Fruit fly (Drosophila melanogaster) whole organism, embryonic: ENCODE data around the gene CG13829.

ENCODE experiments used
- Asciz ChIP-seq: fragments of 200-800 bp; sonication (Bioruptor generic); optimal IDR thresholded peaks from 2 replicates; lab custom pipeline; 2017; ENCODE audit warnings: missing biosample characterization, mild to moderate bottlenecking, missing genetic modification characterization, missing genetic modification reagents
- B-H1 ChIP-seq: fragments of 200-800 bp; sonication (Bioruptor generic); IDR thresholded peaks from 3 replicates; pipeline ENCODE4 v1.3.6; 2022; ENCODE audit warnings: missing biosample characterization, missing genetic modification characterization
- B-H2 ChIP-seq: fragments of 200-800 bp; sonication (Bioruptor generic); optimal IDR thresholded peaks from 2 replicates; lab custom pipeline; 2018; ENCODE audit warnings: missing biosample characterization, mild to moderate bottlenecking, missing genetic modification characterization
- Bdp1 ChIP-seq: fragments of 200-800 bp; sonication (Bioruptor generic); optimal IDR thresholded peaks from 3 replicates; lab custom pipeline; 2016; ENCODE audit warnings: missing biosample characterization, missing genetic modification characterization
- C15 ChIP-seq: fragments of 200-800 bp; sonication (Bioruptor generic); IDR thresholded peaks from 3 replicates; pipeline ENCODE4 v1.3.6; 2022; ENCODE audit warnings: missing biosample characterization, missing genetic modification characterization
- CG10321 ChIP-seq: fragments of 200-800 bp; sonication (Bioruptor generic); IDR thresholded peaks from 2 replicates; pipeline ENCODE4 v1.3.6; 2022; ENCODE audit warnings: missing biosample characterization, missing genetic modification characterization
- CG11247 ChIP-seq: fragments of 200-800 bp; sonication (Bioruptor generic); IDR thresholded peaks from 2 replicates; pipeline ENCODE4 v1.3.6; 2022; ENCODE audit warnings: missing biosample characterization, missing genetic modification characterization
- CG11560 ChIP-seq: fragments of 200-800 bp; sonication (Bioruptor generic); IDR thresholded peaks from 3 replicates; pipeline ENCODE4 v1.3.6; 2022; ENCODE audit warnings: missing biosample characterization, missing genetic modification characterization
- CG12744 ChIP-seq: fragments of 200-800 bp; sonication (Bioruptor generic); optimal IDR thresholded peaks from 2 replicates; lab custom pipeline; 2016; ENCODE audit warnings: missing biosample characterization, missing genetic modification characterization
- CG14050 ChIP-seq: fragments of 200-800 bp; sonication (Bioruptor generic); IDR thresholded peaks from 3 replicates; pipeline ENCODE4 v1.3.6; 2022; ENCODE audit warnings: missing biosample characterization, missing genetic modification characterization
- CG15269 ChIP-seq: fragments of 200-800 bp; sonication (Bioruptor generic); optimal IDR thresholded peaks from 2 replicates; lab custom pipeline; 2018; ENCODE audit warnings: missing biosample characterization, mild to moderate bottlenecking, missing genetic modification characterization, moderate library complexity
- CG16813 ChIP-seq: fragments of 200-800 bp; sonication (Bioruptor generic); IDR thresholded peaks from 3 replicates; pipeline ENCODE4 v1.3.6; 2022; ENCODE audit warnings: missing biosample characterization, missing genetic modification characterization; ENCODE audit not compliant: partially characterized antibody
- CG17361 ChIP-seq: fragments of 200-800 bp; sonication (Bioruptor generic); IDR thresholded peaks from 3 replicates; pipeline ENCODE4 v1.3.6; 2022; ENCODE audit warnings: missing biosample characterization, missing genetic modification characterization
- CG1832 ChIP-seq: fragments of 200-800 bp; sonication (Bioruptor generic); optimal IDR thresholded peaks from 2 replicates; lab custom pipeline; 2017; ENCODE audit warnings: missing biosample characterization, mild to moderate bottlenecking, missing genetic modification characterization, inconsistent platforms
- CG18619 ChIP-seq: fragments of 200-800 bp; sonication (Bioruptor generic); optimal IDR thresholded peaks from 3 replicates; lab custom pipeline; 2017; ENCODE audit warnings: missing biosample characterization, mild to moderate bottlenecking, missing genetic modification characterization
- CG31388 ChIP-seq: fragments of 200-800 bp; sonication (Bioruptor generic); optimal IDR thresholded peaks from 2 replicates; lab custom pipeline; 2016; ENCODE audit warnings: missing biosample characterization, missing genetic modification characterization
- CG31441 ChIP-seq: fragments of 200-800 bp; sonication (Bioruptor generic); IDR thresholded peaks from 2 replicates; pipeline ENCODE4 v1.3.6; 2022; ENCODE audit warnings: missing biosample characterization, missing genetic modification characterization
- CG3407 ChIP-seq: fragments of 200-800 bp; sonication (Bioruptor generic); optimal IDR thresholded peaks from 2 replicates; lab custom pipeline; 2018; ENCODE audit warnings: missing biosample characterization, mild to moderate bottlenecking, missing genetic modification characterization
- CG3995 ChIP-seq: fragments of 200-800 bp; sonication (Bioruptor generic); optimal IDR thresholded peaks from 3 replicates; lab custom pipeline; 2016; ENCODE audit warnings: missing biosample characterization, missing genetic modification characterization
- CG6254 ChIP-seq: fragments of 200-800 bp; sonication (Bioruptor generic); optimal IDR thresholded peaks from 3 replicates; lab custom pipeline; 2017; ENCODE audit warnings: mild to moderate bottlenecking, missing biosample characterization, missing genetic modification reagents, missing genetic modification characterization
- D19A ChIP-seq: fragments of 200-800 bp; optimal IDR thresholded peaks from 3 replicates; lab custom pipeline; 2019; ENCODE audit warnings: missing biosample characterization, mild to moderate bottlenecking, missing genetic modification characterization, moderate library complexity
- Deaf1 ChIP-seq: fragments of 200-800 bp; optimal IDR thresholded peaks from 3 replicates; lab custom pipeline; 2019; ENCODE audit warnings: missing biosample characterization, mild to moderate bottlenecking, missing genetic modification characterization, moderate library complexity
- Dll ChIP-seq: fragments of 200-800 bp; sonication (Bioruptor generic); IDR thresholded peaks from 4 replicates; pipeline ENCODE4 v1.3.6; 2022; ENCODE audit warnings: missing biosample characterization, missing genetic modification characterization; ENCODE audit not compliant: partially characterized antibody
- Fer1 ChIP-seq: fragments of 200-800 bp; sonication (Bioruptor generic); optimal IDR thresholded peaks from 2 replicates; lab custom pipeline; 2017; ENCODE audit warnings: missing biosample characterization, mild to moderate bottlenecking, missing genetic modification characterization
- Fer3 ChIP-seq: fragments of 200-800 bp; sonication (Bioruptor generic); optimal IDR thresholded peaks from 2 replicates; lab custom pipeline; 2018; ENCODE audit warnings: missing biosample characterization, mild to moderate bottlenecking, missing genetic modification characterization, moderate library complexity
- GATAe ChIP-seq: fragments of 200-800 bp; sonication (Bioruptor generic); conservative IDR thresholded peaks from 2 replicates; pipeline ENCODE4 v1.3.6; 2022; ENCODE audit warnings: missing biosample characterization, missing genetic modification characterization
- HLH3B ChIP-seq: fragments of 200-800 bp; sonication (Bioruptor generic); IDR thresholded peaks from 2 replicates; pipeline ENCODE4 v1.3.6; 2022; ENCODE audit warnings: missing biosample characterization, missing genetic modification characterization
- Hr78 ChIP-seq, 2 experiments: fragments of 200-800 bp in 1 of 2; fragments of >200 bp in 1 of 2; sonication (Bioruptor generic) in 1 of 2; optimal IDR thresholded peaks; 2 replicates each; lab custom pipeline; 2017 to 2019; ENCODE audit warnings: missing biosample characterization in 2 of 2, missing genetic modification characterization in 2 of 2, mild to moderate bottlenecking in 1 of 2, moderate library complexity in 1 of 2
- MESR4 ChIP-seq: fragments of 200-800 bp; sonication (Bioruptor generic); optimal IDR thresholded peaks from 2 replicates; lab custom pipeline; 2018; ENCODE audit warnings: missing biosample characterization, mild to moderate bottlenecking, missing genetic modification characterization, moderate library complexity
- MTF-1 ChIP-seq: fragments of 200-800 bp; sonication (Bioruptor generic); optimal IDR thresholded peaks from 2 replicates; lab custom pipeline; 2018; ENCODE audit warnings: missing biosample characterization, mild to moderate bottlenecking, missing genetic modification characterization, borderline replicate concordance
- Nf-YB ChIP-seq: fragments of 200-800 bp; sonication (Bioruptor generic); optimal IDR thresholded peaks from 3 replicates; lab custom pipeline; 2019; ENCODE audit warnings: missing biosample characterization, mild to moderate bottlenecking, missing genetic modification characterization, moderate library complexity
- ac ChIP-seq: fragments of 200-800 bp; sonication (Bioruptor generic); optimal IDR thresholded peaks from 3 replicates; lab custom pipeline; 2017; ENCODE audit warnings: missing biosample characterization, mild to moderate bottlenecking, missing genetic modification characterization
- bcd ChIP-seq: fragments of 200-800 bp; sonication (Bioruptor generic); optimal IDR thresholded peaks from 2 replicates; lab custom pipeline; 2017; ENCODE audit warnings: missing biosample characterization, mild to moderate bottlenecking, missing genetic modification characterization
- chif ChIP-seq, 2 experiments: fragments of 200-800 bp; sonication (Bioruptor generic); optimal IDR thresholded peaks; 3 replicates each; lab custom pipeline; 2016; ENCODE audit warnings: missing biosample characterization in 2 of 2, missing genetic modification characterization in 2 of 2
- crc ChIP-seq: fragments of 200-800 bp; sonication (Bioruptor generic); optimal IDR thresholded peaks from 2 replicates; lab custom pipeline; 2016; ENCODE audit warnings: missing biosample characterization, missing genetic modification characterization
- crol ChIP-seq: fragments of 200-800 bp; sonication (Bioruptor generic); IDR thresholded peaks from 2 replicates; pipeline ENCODE4 v1.3.6; 2022; ENCODE audit warnings: missing biosample characterization, missing genetic modification characterization
- en ChIP-seq: fragments of 200-800 bp; sonication (Bioruptor generic); optimal IDR thresholded peaks from 2 replicates; lab custom pipeline; 2016; ENCODE audit warnings: missing biosample characterization, missing genetic modification characterization
- gce ChIP-seq: fragments of 200-800 bp; sonication (Bioruptor generic); IDR thresholded peaks from 3 replicates; pipeline ENCODE4 v1.3.6; 2022; ENCODE audit warnings: missing biosample characterization, missing genetic modification characterization
- gcm ChIP-seq: fragments of 200-800 bp; sonication (Bioruptor generic); optimal IDR thresholded peaks from 2 replicates; lab custom pipeline; 2019; ENCODE audit warnings: missing biosample characterization, mild to moderate bottlenecking, missing genetic modification characterization, moderate library complexity
- grau ChIP-seq: fragments of 200-800 bp; optimal IDR thresholded peaks from 3 replicates; lab custom pipeline; 2019; ENCODE audit warnings: missing biosample characterization, mild to moderate bottlenecking, missing genetic modification characterization, moderate library complexity
- grn ChIP-seq: fragments of 200-800 bp; sonication (Bioruptor generic); optimal IDR thresholded peaks from 3 replicates; lab custom pipeline; 2017; ENCODE audit warnings: missing biosample characterization, missing genetic modification characterization
- gro ChIP-seq: fragments of 200-800 bp; sonication (Bioruptor generic); optimal IDR thresholded peaks from 2 replicates; lab custom pipeline; 2016; ENCODE audit warnings: missing biosample characterization, missing genetic modification characterization
- gsb ChIP-seq: fragments of 200-800 bp; sonication (Bioruptor generic); IDR thresholded peaks from 2 replicates; pipeline ENCODE4 v1.3.6; 2022; ENCODE audit warnings: missing biosample characterization, missing genetic modification characterization
- jing ChIP-seq: fragments of 200-800 bp; sonication (Bioruptor generic); optimal IDR thresholded peaks from 2 replicates; lab custom pipeline; 2018; ENCODE audit warnings: missing biosample characterization, mild to moderate bottlenecking, missing genetic modification characterization
- nom ChIP-seq: fragments of 200-800 bp; sonication (Bioruptor generic); optimal IDR thresholded peaks from 2 replicates; lab custom pipeline; 2017; ENCODE audit warnings: missing biosample characterization, missing genetic modification characterization, mild to moderate bottlenecking, moderate library complexity, missing genetic modification reagents
- onecut ChIP-seq: fragments of 200-800 bp; sonication (Bioruptor generic); IDR thresholded peaks from 2 replicates; pipeline ENCODE4 v1.3.6; 2022; ENCODE audit warnings: missing biosample characterization, missing genetic modification characterization
- ranshi ChIP-seq: fragments of 200-800 bp; sonication (Bioruptor generic); IDR thresholded peaks from 2 replicates; pipeline ENCODE4 v1.3.6; 2022; ENCODE audit warnings: missing biosample characterization, missing genetic modification characterization
- schlank ChIP-seq: fragments of 200-800 bp; sonication (Bioruptor generic); optimal IDR thresholded peaks from 2 replicates; lab custom pipeline; 2018; ENCODE audit warnings: missing biosample characterization, mild to moderate bottlenecking, missing genetic modification characterization
- sqz ChIP-seq: fragments of 200-800 bp; sonication (Bioruptor generic); optimal IDR thresholded peaks from 3 replicates; lab custom pipeline; 2018; ENCODE audit warnings: missing biosample characterization, mild to moderate bottlenecking, missing genetic modification characterization
- tx ChIP-seq: fragments of 200-800 bp; sonication (Bioruptor generic); optimal IDR thresholded peaks from 2 replicates; lab custom pipeline; 2016; ENCODE audit warnings: missing biosample characterization, missing genetic modification characterization

CG13829 gene

DNA sequence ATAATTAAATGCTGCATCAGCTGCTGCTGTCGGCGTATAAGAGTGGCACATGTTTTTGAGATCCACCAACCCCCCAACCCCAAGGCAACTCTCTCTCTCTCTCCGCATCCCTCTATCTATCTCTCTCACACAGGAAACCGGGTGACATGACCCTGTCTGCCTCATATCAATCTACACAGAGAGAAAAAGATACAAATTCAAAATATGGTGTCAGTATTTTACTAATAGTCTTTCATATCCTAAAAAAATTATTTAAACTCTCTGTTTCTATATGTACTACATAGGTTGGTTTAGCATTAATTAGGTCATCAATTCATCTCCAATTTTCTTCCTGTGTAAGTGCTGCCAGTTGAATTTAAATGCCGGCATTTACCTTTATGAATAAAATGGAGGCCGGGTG, 14.2 kb upstream of the CG13829 start (continued):
- TF ChIP-seq MTF-1 (GFP tag; lab: Kevin White, UChicago) (peak; percentile 79), onecut (GFP tag; lab: Robert Waterston, UW) (peak; percentile 83), CG12744 (GFP tag; lab: Kevin White, UChicago) (peak; percentile 83), C15 (peak; percentile 73; the same call in 2 of the 3 replicates), sqz (GFP tag; lab: Kevin White, UChicago) (peak; percentile 55), HLH3B (GFP tag; lab: Robert Waterston, UW) (peak; percentile 94), Deaf1 (peak; percentile 67), Fer1 (GFP tag; lab: Kevin White, UChicago) (peak; percentile 78), CG11247 (GFP tag; lab: Robert Waterston, UW) (peak; percentile 80), B-H1 (GFP tag; lab: Robert Waterston, UW) (peak; percentile 88), CG10321 (peak; percentile 61), nom (peak; percentile 56), CG6254 (GFP tag; lab: Kevin White, UChicago) (peak; percentile 81), gsb (GFP tag; lab: Robert Waterston, UW) (peak; percentile 75; the same call in 1 of the 2 replicates), Fer3 (tag; lab: Kevin White, UChicago) (peak; percentile 88), grn (peak; percentile 74), MESR4 (GFP tag; lab: Kevin White, UChicago) (peak; percentile 23), gro (GFP tag; lab: Kevin White, UChicago) (peak; percentile 26), CG18619 (GFP tag; lab: Kevin White, UChicago) (peak; percentile 77), crol (GFP tag; lab: Robert Waterston, UW) (peak; percentile 65), CG3995 (peak; percentile 20), CG15269 (peak; percentile 91), Dll (GFP tag; lab: Robert Waterston, UW) (no peak), Bdp1 (GFP tag; lab: Kevin White, UChicago) (peak; percentile 71), gcm (peak; percentile 93), CG1832 (GFP tag; lab: Kevin White, UChicago) (peak; percentile 50), Nf-YB (GFP tag; lab: Kevin White, UChicago) (peak; percentile 76), CG31441 (GFP tag; lab: Robert Waterston, UW) (peak; percentile 90), CG3407 (GFP tag; lab: Kevin White, UChicago) (peak; percentile 87), en (GFP tag; lab: Kevin White, UChicago) (peak; percentile 86), CG11560 (tag; lab: Robert Waterston, UW) (peak; percentile 73; the same call in 2 of the 3 replicates), crc (GFP tag; lab: Kevin White, UChicago) (peak; percentile 84), CG31388 (peak; percentile 84), grau (tag; lab: Kevin White, UChicago) (peak; percentile 90), Hr78 (GFP tag; optimal IDR thresholded peaks at IDR 0.05; lab: Kevin White, UChicago) (peak in 1 of 2 experiments; percentile 73), GATAe (GFP tag; lab: Robert Waterston, UW) (no peak), D19A (tag; lab: Kevin White, UChicago) (peak; percentile 86), CG17361 (GFP tag; lab: Robert Waterston, UW) (peak; percentile 90), ac (GFP tag; lab: Kevin White, UChicago) (peak; percentile 71), jing (GFP tag; lab: Kevin White, UChicago) (peak; percentile 90), ranshi (peak; percentile 92), gce (GFP tag; lab: Robert Waterston, UW) (peak; percentile 89), B-H2 (GFP tag; lab: Kevin White, UChicago) (no peak), CG16813 (no peak), Asciz (peak; percentile 90), CG14050 (peak; percentile 85), schlank (tag; lab: Kevin White, UChicago) (no peak), bcd (GFP tag; lab: Kevin White, UChicago) (peak; percentile 89), tx (GFP tag; lab: Kevin White, UChicago) (peak; percentile 72), chif (GFP tag; optimal IDR thresholded peaks at IDR 0.05; lab: Kevin White, UChicago) (peak; percentile 94)
